Fruit fly (Drosophila melanogaster) S2 (cell line): ENCODE data around the gene Rdh.

Source experiments
- CG8478 ChIP-seq: fragments of >200 bp; optimal IDR thresholded peaks from 2 replicates; lab custom pipeline; 2018
- CTCF ChIP-seq, 2 experiments: fragments of >200 bp; optimal IDR thresholded peaks; 2 replicates each; lab custom pipeline; 2018

Rdh gene

dm6 chr3L:3791043-3791682, 34.1 kb upstream of the Rdh start:
- TF ChIP-seq CTCF (optimal IDR thresholded peaks at IDR 0.05; lab: Kevin White, UChicago) = no peak
- TF ChIP-seq CG8478 (lab: Kevin White, UChicago) = no peak

- TF ChIP-seq CTCF (optimal IDR thresholded peaks at IDR 0.05; lab: Kevin White, UChicago) (no peak), CG8478 (lab: Kevin White, UChicago) (no peak)
Observed at dm6 chr3L:3797681-3798080, 27.6 kb upstream of the Rdh start.

DNA sequence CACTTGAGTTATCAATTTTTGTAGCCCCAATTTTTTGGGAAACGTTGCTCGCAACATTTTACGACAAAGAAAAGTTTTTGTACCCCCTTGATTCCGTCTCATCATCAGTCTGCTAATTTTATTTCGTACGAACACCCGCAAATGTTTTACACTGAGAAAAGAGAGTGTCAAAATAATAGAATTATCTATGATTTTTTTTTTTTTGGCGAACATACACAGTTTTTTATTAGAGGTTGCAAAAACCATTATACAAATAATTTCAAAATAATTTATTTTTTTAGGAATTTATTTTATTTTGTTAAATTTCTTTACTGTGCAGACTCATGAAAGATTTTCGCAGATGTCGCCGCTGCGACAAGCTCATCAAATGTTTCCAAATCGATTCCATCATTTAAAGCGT, 26.8 kb upstream of the Rdh start:
- TF ChIP-seq CTCF (optimal IDR thresholded peaks at IDR 0.05; lab: Kevin White, UChicago) (no peak), CG8478 (lab: Kevin White, UChicago) (no peak)

DNA sequence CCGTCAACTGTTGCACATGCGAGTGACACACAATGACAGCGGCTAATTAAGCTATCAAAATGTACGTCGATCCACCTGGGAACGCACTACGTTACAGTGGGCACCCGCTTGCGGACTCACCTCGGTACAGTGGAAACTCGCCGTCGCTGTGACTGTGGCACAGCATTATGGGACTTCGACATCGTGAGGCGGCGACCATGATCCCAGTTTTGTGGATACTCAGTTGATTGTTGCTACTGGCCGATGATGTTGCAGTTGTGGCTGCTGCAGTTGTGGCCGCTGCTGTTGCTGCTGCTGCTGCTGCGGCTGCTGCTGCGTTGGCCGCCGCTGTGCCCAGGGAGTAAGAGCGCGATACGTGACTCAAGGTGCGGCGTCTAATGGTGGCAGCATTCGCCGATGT, 25.5 kb upstream of the Rdh start:
- TF ChIP-seq CG8478 (lab: Kevin White, UChicago) = no peak
- no peak for TF ChIP-seq CTCF (optimal IDR thresholded peaks at IDR 0.05; lab: Kevin White, UChicago)

DNA sequence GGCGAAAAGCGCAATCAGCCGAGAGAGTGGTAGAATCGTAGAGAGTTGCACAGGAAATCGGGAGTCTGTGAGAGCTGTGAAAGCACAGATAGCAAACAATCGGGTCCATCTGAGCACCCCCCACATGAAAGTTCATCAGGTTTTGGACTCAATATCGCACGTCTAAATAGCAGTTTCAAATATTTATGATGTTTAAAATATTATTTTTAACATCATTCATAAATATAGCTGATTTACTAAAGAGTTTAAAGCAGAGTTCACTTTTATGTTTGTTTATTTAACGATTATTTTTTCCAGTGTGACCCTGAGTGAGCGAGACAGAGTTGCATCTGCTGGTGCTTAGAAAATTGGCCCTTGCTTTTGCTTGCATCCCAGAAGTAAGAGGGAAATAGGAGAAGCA, 23.9 kb upstream of the Rdh start:
- TF ChIP-seq CTCF (optimal IDR thresholded peaks at IDR 0.05; lab: Kevin White, UChicago) (no peak), CG8478 (lab: Kevin White, UChicago) (no peak)

DNA sequence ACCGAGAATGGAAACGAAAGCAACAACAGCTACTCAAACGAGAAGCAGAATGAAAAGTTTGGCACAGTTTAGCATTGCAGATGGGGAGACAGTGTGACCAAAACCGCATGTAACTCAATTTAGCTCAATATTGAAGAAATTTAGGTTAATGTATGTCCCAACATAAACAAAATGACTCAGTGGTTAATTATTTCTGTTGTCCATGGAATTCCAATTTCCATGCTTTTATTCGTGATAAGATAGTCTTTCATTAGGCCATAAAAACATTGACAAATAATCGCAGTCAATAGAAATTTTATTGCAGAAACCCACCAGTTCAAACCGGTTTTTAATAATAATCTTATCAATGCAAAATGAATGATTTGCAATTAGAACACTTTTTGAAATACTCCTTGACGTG, 23.4 kb upstream of the Rdh start:
- TF ChIP-seq CTCF (optimal IDR thresholded peaks at IDR 0.05; lab: Kevin White, UChicago) (no peak), CG8478 (lab: Kevin White, UChicago) (no peak)

DNA sequence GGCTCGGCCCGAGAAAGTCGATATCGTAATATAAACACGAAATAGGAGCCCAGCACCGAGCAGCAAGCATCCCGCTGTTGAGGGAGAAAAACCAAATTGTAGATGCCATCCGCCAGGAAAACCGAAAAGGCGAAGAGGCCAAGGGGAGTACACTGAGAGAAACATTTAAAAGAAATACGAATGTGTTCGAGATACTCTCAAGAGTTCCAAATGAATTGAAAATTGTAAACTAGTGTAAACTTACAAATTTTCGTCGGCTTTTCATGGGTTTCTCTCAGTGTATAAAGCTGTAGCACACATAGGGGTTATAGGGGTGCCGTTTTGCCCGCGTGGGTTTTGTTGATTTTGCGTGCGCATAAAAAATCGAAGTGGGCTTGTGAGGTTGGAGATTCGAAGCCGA, 22.6 kb upstream of the Rdh start:
- no peak for TF ChIP-seq CTCF (optimal IDR thresholded peaks at IDR 0.05; lab: Kevin White, UChicago)
- TF ChIP-seq CG8478 (lab: Kevin White, UChicago) = no peak

dm6 chr3L:3806330-3806729, 18.9 kb upstream of the Rdh start, which contains the start of the genes CG32264, ntc and IntS10:
Gene CG32264 (minus strand): TSS chr3L:3806459.
Gene ntc (minus strand): TSS chr3L:3806459.
Gene IntS10 (plus strand): TSS chr3L:3806710.
- TF ChIP-seq CG8478 (lab: Kevin White, UChicago) (no peak), CTCF (optimal IDR thresholded peaks at IDR 0.05; lab: Kevin White, UChicago) (no peak)

DNA sequence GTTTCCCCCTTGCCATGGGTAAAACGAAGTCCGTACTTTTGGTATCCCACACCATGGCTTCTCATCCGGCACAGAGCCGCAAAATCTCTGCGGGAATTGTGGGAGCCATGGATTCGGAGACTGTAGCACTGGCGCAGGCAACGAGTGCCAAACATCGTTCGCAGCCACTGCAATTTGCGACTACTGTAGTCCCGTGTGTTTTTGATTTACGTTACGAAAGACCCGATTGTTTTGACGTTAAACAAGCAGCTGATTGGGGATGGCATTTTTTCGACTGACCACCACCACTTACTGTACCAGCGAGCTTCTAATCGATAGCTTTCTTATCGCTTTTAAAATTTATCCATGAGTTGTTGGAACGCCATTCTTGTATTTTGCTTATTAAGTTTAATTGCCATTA, 15.3 kb upstream of the Rdh start, which contains the start of gene CG32262:
Gene CG32262 (minus strand): TSS at position 254 of the 400 bp plus-strand sequence.
- TF ChIP-seq CG8478 (lab: Kevin White, UChicago) (no peak), CTCF (optimal IDR thresholded peaks at IDR 0.05; lab: Kevin White, UChicago) (no peak)

dm6 chr3L:3811089-3811488, 14.2 kb upstream of the Rdh start, which contains the start of the genes CG32263 and PIG-B:
Gene CG32263 (minus strand): TSS chr3L:3811114.
Gene PIG-B (plus strand): TSS chr3L:3811263.
- TF ChIP-seq CTCF (optimal IDR thresholded peaks at IDR 0.05; lab: Kevin White, UChicago) (no peak), CG8478 (lab: Kevin White, UChicago) (no peak)

- TF ChIP-seq CG8478 (lab: Kevin White, UChicago) (no peak), CTCF (optimal IDR thresholded peaks at IDR 0.05; lab: Kevin White, UChicago) (peak; percentile 27 to 35)
Observed at dm6 chr3L:3814010-3814833, 11.0 kb upstream of the Rdh start, which contains the start of gene Scsalpha1. Gene Scsalpha1 (plus strand): TSS chr3L:3814211.

- TF ChIP-seq CG8478 (lab: Kevin White, UChicago) = no peak
- no peak for TF ChIP-seq CTCF (optimal IDR thresholded peaks at IDR 0.05; lab: Kevin White, UChicago)
Observed at dm6 chr3L:3816254-3816653, 9.0 kb upstream of the Rdh start, which contains the start of gene Acp63F. Gene Acp63F (minus strand): TSS chr3L:3816354.

- no peak for TF ChIP-seq CTCF (optimal IDR thresholded peaks at IDR 0.05; lab: Kevin White, UChicago)
- TF ChIP-seq CG8478 (lab: Kevin White, UChicago) = no peak
Observed at dm6 chr3L:3816772-3817483, 8.3 kb upstream of the Rdh start.

- TF ChIP-seq CTCF (optimal IDR thresholded peaks at IDR 0.05; lab: Kevin White, UChicago) = peak in 1 of 2 experiments; percentile 20
- TF ChIP-seq CG8478 (lab: Kevin White, UChicago) = no peak
Observed at dm6 chr3L:3818566-3819325, 6.5 kb upstream of the Rdh start, which contains the start of gene enc. Gene enc (plus strand): TSS chr3L:3818679.
